Worm (Caenorhabditis elegans) whole organism, midembryonic: Measurements from ENCODE around the gene aak-2.
"Not testable (repeated sequence)": the region's sequence is repeated elsewhere in the genome, so short reads cannot be mapped to it uniquely, and the experiment has no call there.

Source experiments
- T22C8.4 ChIP-seq: fragments of 200-800 bp; sonication (Bioruptor generic); IDR thresholded peaks from 2 replicates; pipeline ENCODE4 v1.3.6; 2022; ENCODE audit warnings: missing genetic modification characterization, missing compliant biosample characterization
- cog-1 ChIP-seq: sonication (generic microtip); optimal IDR thresholded peaks from 2 replicates; lab custom pipeline; 2016; ENCODE audit warnings: missing genetic modification characterization, missing compliant biosample characterization
- flt-1 ChIP-seq: fragments of 200-800 bp; sonication (Bioruptor generic); IDR thresholded peaks from 2 replicates; pipeline ENCODE4 v1.3.6; 2022; ENCODE audit warnings: missing genetic modification characterization, missing compliant biosample characterization
- klf-2 ChIP-seq: fragments of 200-800 bp; sonication (Bioruptor generic); conservative IDR thresholded peaks from 2 replicates; pipeline ENCODE4 v1.3.6; 2022; ENCODE audit warnings: missing genetic modification reagents, missing genetic modification characterization, missing compliant biosample characterization
- med-1 ChIP-seq: sonication (generic microtip); optimal IDR thresholded peaks from 2 replicates; lab custom pipeline; 2017; ENCODE audit warnings: missing genetic modification characterization, mild to moderate bottlenecking, missing compliant biosample characterization, antibody characterized with exemption, missing genetic modification reagents; ENCODE audit not compliant: insufficient read depth
- ref-1 ChIP-seq: fragments of 200-800 bp; sonication (Bioruptor generic); conservative IDR thresholded peaks from 2 replicates; pipeline ENCODE4 v1.3.6; 2022; ENCODE audit warnings: missing genetic modification reagents, missing genetic modification characterization, missing compliant biosample characterization
- tab-1 ChIP-seq: fragments of 200-800 bp; sonication (Bioruptor generic); IDR thresholded peaks from 2 replicates; pipeline ENCODE4 v1.3.6; 2022; ENCODE audit warnings: missing genetic modification characterization, missing compliant biosample characterization
- ztf-23 ChIP-seq: fragments of 200-800 bp; sonication (Bioruptor generic); IDR thresholded peaks from 2 replicates; pipeline ENCODE4 v1.3.6; 2022; ENCODE audit warnings: missing genetic modification reagents, missing genetic modification characterization, missing compliant biosample characterization
- ztf-29 ChIP-seq: fragments of 200-800 bp; sonication (Bioruptor generic); IDR thresholded peaks from 2 replicates; pipeline ENCODE4 v1.3.6; 2022; ENCODE audit warnings: missing genetic modification reagents, missing genetic modification characterization, missing compliant biosample characterization

The aak-2 gene

DNA sequence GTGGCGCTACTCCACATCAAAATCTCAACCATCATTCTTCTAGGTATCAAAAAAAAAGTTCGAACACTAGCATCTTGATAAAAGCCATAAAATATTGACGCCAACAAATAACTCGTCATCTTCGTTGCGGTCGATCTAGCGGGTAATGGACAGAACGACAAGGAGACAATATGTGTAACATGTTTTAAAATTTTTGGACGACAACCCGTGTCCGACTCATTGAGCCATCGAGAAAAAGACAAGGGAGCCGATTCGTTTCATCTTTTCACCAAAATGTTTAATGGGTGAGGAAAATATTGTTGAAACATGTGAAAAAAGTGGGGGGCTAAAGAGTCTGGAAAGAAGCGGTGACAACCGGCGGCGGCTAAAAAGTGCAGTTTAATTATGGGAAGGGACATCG lies 25.6 kb downstream of the aak-2 start:
- no peak for TF ChIP-seq tab-1 (GFP tag; lab: Robert Waterston, UW)
- TF ChIP-seq klf-2 (GFP tag; lab: Robert Waterston, UW): no peak
- no peak for TF ChIP-seq flt-1 (GFP tag; lab: Robert Waterston, UW)
- no peak for TF ChIP-seq med-1 (GFP tag; lab: Kevin White, UChicago)
- no peak for TF ChIP-seq ztf-23 (GFP tag; lab: Robert Waterston, UW)
- no peak for TF ChIP-seq T22C8.4 (GFP tag; lab: Robert Waterston, UW)
- no peak for TF ChIP-seq ref-1 (GFP tag; lab: Robert Waterston, UW)
- no peak for TF ChIP-seq cog-1 (tag; lab: Kevin White, UChicago)

DNA sequence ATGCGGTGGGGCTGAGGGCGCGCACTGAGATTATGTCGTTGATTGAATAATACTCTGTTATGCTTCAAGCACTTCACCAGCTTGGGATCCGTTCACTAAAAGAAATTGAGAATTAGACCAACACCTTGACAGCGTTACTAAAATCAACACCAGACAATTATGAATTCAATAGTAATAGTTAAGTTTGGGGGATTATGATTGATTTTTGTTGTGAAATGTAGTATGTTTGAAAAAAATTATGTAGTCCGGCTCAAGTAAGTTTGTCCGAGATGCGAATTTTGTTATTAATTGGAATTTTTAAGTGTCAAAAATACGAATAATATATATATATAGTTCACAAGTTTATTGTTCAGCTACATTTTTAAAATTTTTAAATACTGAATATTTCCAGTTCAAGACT lies 29.5 kb downstream of the aak-2 start, which contains the start of gene sto-5:
Gene sto-5, minus strand, starts transcription at position 101 of the 400 bp plus-strand sequence.
- TF ChIP-seq klf-2 (GFP tag; lab: Robert Waterston, UW) (no peak), T22C8.4 (GFP tag; lab: Robert Waterston, UW) (no peak), flt-1 (GFP tag; lab: Robert Waterston, UW) (no peak), ztf-29 (GFP tag; lab: Robert Waterston, UW) (no peak), tab-1 (GFP tag; lab: Robert Waterston, UW) (no peak), ztf-23 (GFP tag; lab: Robert Waterston, UW) (no peak), ref-1 (GFP tag; lab: Robert Waterston, UW) (no peak), med-1 (GFP tag; lab: Kevin White, UChicago) (no peak), cog-1 (tag; lab: Kevin White, UChicago) (no peak)

DNA sequence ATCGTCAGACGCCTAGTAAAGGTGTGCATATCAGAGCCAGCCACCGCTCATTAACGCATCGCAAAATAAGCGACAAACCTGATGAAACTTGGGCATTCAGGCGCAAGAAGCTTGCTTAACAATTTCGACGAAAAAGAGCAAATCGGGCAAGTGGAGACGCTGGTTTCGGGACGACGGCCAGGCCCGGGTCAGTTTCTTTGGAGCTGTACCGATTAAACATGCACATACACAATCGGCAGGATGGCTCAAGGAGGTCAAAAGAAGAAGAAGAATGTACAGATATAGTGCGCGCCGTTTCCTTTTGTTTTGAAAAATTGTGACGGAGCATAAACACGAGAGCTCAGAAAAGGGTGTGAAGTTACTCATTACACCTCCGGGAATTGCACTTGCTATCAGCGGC lies 30.6 kb downstream of the aak-2 start:
- TF ChIP-seq klf-2 (GFP tag; lab: Robert Waterston, UW) (no peak), T22C8.4 (GFP tag; lab: Robert Waterston, UW) (no peak), ztf-29 (GFP tag; lab: Robert Waterston, UW) (no peak)

DNA sequence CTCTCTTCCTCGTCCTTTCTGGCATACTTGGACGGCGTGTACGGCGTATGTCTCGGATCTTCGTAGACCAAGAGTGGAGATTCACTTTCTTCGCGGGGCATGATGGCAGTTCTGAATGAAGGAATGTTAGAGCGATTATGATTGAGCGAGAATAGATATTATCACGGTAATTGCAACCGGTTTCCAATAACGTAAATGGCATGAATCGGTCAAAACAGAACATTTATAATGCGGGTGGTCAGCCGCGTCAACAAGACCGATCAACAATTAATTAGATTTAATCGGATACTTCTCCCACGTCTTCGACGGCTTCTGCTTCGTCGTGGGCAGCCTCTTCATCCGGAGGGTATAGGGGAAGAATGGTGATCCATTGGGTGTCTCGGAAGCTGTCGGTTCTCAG lies 38.8 kb downstream of the aak-2 start, which contains the start of gene F41G4.13:
Gene F41G4.13, minus strand, starts transcription at position 101 of the 400 bp plus-strand sequence.
- not testable (repeated sequence) for TF ChIP-seq ztf-29, flt-1, klf-2 (GFP tag; lab: Robert Waterston, UW)

DNA sequence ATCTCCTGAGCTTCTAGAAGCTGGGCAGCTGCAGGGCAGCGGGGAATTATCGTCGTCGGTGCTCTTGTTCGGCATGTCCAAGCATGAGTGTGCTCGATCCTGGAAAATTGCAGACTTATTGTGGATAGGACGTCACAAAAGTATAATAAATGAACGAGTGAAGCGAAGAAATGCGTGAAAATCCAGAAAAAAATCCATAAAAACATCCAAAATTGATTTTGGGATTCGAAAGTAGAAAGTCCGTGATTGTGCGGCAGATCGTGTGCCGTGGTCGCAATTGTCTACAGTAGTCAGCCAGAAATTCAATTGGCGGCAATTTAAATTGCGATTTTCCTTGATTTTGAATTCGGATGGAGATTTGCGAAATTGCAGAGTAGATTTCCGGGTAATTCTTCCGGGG lies 40.4 kb downstream of the aak-2 start, which contains the start of gene F41G4.7:
Gene F41G4.7, minus strand, starts transcription at position 101 of the 400 bp plus-strand sequence.
- TF ChIP-seq flt-1 (GFP tag; lab: Robert Waterston, UW) (no peak), tab-1 (GFP tag; lab: Robert Waterston, UW) (no peak), T22C8.4 (GFP tag; lab: Robert Waterston, UW) (no peak), med-1 (GFP tag; lab: Kevin White, UChicago) (no peak), ref-1 (GFP tag; lab: Robert Waterston, UW) (no peak)

DNA sequence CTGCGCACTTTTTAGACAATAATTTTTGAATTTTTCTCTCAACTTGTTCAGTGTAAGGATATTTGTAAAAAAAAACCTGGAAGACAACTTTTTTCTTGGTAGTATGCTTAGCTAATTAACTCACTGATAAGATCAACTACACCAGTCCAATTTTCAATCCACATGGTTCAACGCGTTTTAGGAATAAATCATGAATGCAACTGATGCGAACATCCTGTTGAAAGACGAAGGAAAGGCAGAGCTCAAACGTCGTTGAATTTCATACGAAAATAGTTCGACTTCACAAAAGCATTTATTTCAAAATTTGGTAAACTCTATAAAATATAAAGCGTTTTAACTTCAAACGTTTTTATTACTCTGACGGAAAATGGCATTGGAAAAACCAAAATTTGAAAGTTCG lies 44.9 kb downstream of the aak-2 start, which contains the start of gene dyla-1:
Gene dyla-1, plus strand, starts transcription at position 301 of the 400 bp plus-strand sequence.
- TF ChIP-seq ztf-29 (GFP tag; lab: Robert Waterston, UW) (no peak), klf-2 (GFP tag; lab: Robert Waterston, UW) (no peak), cog-1 (tag; lab: Kevin White, UChicago) (no peak), ref-1 (GFP tag; lab: Robert Waterston, UW) (no peak), tab-1 (GFP tag; lab: Robert Waterston, UW) (no peak), T22C8.4 (GFP tag; lab: Robert Waterston, UW) (no peak), ztf-23 (GFP tag; lab: Robert Waterston, UW) (no peak), flt-1 (GFP tag; lab: Robert Waterston, UW) (no peak), med-1 (GFP tag; lab: Kevin White, UChicago) (no peak)

DNA sequence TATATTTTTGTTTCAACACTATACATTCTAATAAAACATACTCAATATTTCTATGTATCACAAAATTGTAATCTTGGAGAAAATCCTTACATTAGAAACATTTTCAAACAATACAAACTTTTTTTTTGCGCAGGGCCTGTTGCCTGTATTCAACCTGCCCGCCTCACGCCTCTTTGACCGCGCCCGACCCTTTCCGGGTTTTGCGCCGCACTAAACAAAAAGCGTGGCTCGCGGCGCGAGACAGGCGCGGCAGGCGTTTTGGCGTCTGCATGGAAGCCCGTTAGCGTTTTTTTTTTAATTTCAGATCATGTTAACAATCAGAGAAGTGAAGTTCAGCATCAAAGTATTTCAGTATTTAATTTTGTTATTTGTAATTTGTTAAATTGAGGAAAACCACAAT lies 47.0 kb downstream of the aak-2 start:
- TF ChIP-seq flt-1 (GFP tag; lab: Robert Waterston, UW): no peak
- no peak for TF ChIP-seq ztf-29 (GFP tag; lab: Robert Waterston, UW)
- no peak for TF ChIP-seq T22C8.4 (GFP tag; lab: Robert Waterston, UW)
- no peak for TF ChIP-seq med-1 (GFP tag; lab: Kevin White, UChicago)
- TF ChIP-seq cog-1 (tag; lab: Kevin White, UChicago): no peak
- no peak for TF ChIP-seq klf-2 (GFP tag; lab: Robert Waterston, UW)
- TF ChIP-seq tab-1 (GFP tag; lab: Robert Waterston, UW): no peak
- no peak for TF ChIP-seq ref-1 (GFP tag; lab: Robert Waterston, UW)

DNA sequence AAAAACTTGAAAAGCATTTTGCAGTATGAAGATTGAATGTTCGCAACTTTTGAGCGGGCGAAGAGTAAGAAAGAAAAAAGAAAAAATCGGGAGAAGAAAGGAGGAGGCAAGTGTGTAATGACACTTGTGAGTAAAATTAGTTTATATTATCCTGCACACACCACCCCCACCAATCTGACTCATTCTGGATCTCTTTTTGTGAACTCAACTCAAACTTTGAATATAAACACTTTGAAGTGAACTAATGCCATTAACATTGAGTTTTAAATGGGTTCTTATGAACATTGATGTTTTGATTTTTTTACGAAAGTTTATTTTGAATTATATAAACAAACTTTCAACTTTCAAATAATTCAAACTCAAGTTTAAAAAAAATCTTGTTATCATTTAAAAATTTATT lies 49.0 kb downstream of the aak-2 start, which contains the start of gene F41G4.8:
Gene F41G4.8, minus strand, starts transcription at position 101 of the 400 bp plus-strand sequence.
- TF ChIP-seq tab-1 (GFP tag; lab: Robert Waterston, UW) (no peak), cog-1 (tag; lab: Kevin White, UChicago) (no peak), med-1 (GFP tag; lab: Kevin White, UChicago) (no peak), ref-1 (GFP tag; lab: Robert Waterston, UW) (no peak), ztf-23 (GFP tag; lab: Robert Waterston, UW) (no peak), klf-2 (GFP tag; lab: Robert Waterston, UW) (no peak), flt-1 (GFP tag; lab: Robert Waterston, UW) (no peak), ztf-29 (GFP tag; lab: Robert Waterston, UW) (no peak), T22C8.4 (GFP tag; lab: Robert Waterston, UW) (no peak)
